Fruit fly (Drosophila melanogaster): ENCODE results near the gene Spg7.
A peak's percentile ranks its signal among the peaks of the same experiment; 100 is the strongest.

Gene Spg7

dm6 chrX:2743601-2744000, 45.6 kb upstream of the Spg7 start (continued):
- TF ChIP-seq prd (optimal IDR thresholded peaks at IDR 0.05) (no peak), prd (GFP tag; IDR thresholded peaks at IDR 0.05) (no peak), pho (GFP tag; optimal IDR thresholded peaks at IDR 0.05) (no peak), GATAe (GFP tag; conservative IDR thresholded peaks at IDR 0.05) (peak; percentile 8; the same call in 1 of the 2 replicates), bowl (GFP tag; IDR thresholded peaks at IDR 0.05) (no peak), ind (GFP tag; optimal IDR thresholded peaks at IDR 0.05) (no peak), cato (GFP tag; optimal IDR thresholded peaks at IDR 0.05; ENCODE audit: borderline replicate concordance) (no peak), corto (GFP tag; optimal IDR thresholded peaks at IDR 0.05) (no peak), HLH4C (GFP tag; IDR thresholded peaks at IDR 0.05; ENCODE audit: partially characterized antibody) (no peak)

dm6 chrX:2743020-2743419, 45.0 kb upstream of the Spg7 start:
- TF ChIP-seq zf30C (GFP tag; optimal IDR thresholded peaks at IDR 0.05) (no peak), CG9609 (GFP tag; optimal IDR thresholded peaks at IDR 0.05) (peak; percentile 80), stwl (tag; optimal IDR thresholded peaks at IDR 0.05) (no peak), CkIIα-i1 (GFP tag; IDR thresholded peaks at IDR 0.05) (peak; percentile 56; the same call in 1 of the 2 replicates), unpg (GFP tag; optimal IDR thresholded peaks at IDR 0.05) (peak; percentile 80), CG17361 (GFP tag; IDR thresholded peaks at IDR 0.05) (peak; percentile 60; the same call in 2 of the 3 replicates), trem (tag; optimal IDR thresholded peaks at IDR 0.05) (no peak), CG13775 (GFP tag; optimal IDR thresholded peaks at IDR 0.05) (peak; percentile 65), HLH54F (GFP tag; optimal IDR thresholded peaks at IDR 0.05) (peak; percentile 83), Poxn (GFP tag; IDR thresholded peaks at IDR 0.05) (peak; percentile 72; the same call in 1 of the 2 replicates), CG10543 (GFP tag; optimal IDR thresholded peaks at IDR 0.05) (peak; percentile 50), H2.0 (GFP tag; IDR thresholded peaks at IDR 0.05) (peak; percentile 86), nom (GFP tag; optimal IDR thresholded peaks at IDR 0.05) (no peak), hb (GFP tag; IDR thresholded peaks at IDR 0.05; ENCODE audit: partially characterized antibody) (0 out of 3 replicates have a peak, but pooled peaks have one; percentile 24), Ravus (GFP tag; IDR thresholded peaks at IDR 0.05) (peak; percentile 81), Abd-B (GFP tag; optimal IDR thresholded peaks at IDR 0.05) (peak; percentile 69), fd102C (GFP tag; optimal IDR thresholded peaks at IDR 0.05) (no peak), fu2 (GFP tag; optimal IDR thresholded peaks at IDR 0.05) (peak; percentile 79), gem (tag; optimal IDR thresholded peaks at IDR 0.05) (peak; percentile 84), CG12391 (tag; optimal IDR thresholded peaks at IDR 0.05) (peak; percentile 64), CG11560 (tag; IDR thresholded peaks at IDR 0.05) (peak; percentile 75), B-H1 (GFP tag; IDR thresholded peaks at IDR 0.05) (peak; percentile 83), Lhr (GFP tag; optimal IDR thresholded peaks at IDR 0.05) (no peak), cwo (GFP tag; optimal IDR thresholded peaks at IDR 0.05) (peak; percentile 87), E2f1 (GFP tag; IDR thresholded peaks at IDR 0.05) (peak; percentile 85), emc (GFP tag; optimal IDR thresholded peaks at IDR 0.05) (peak; percentile 61), Hr78 (GFP tag; optimal IDR thresholded peaks at IDR 0.05) (no peak), Drgx (GFP tag; IDR thresholded peaks at IDR 0.05) (peak; percentile 64), CG7963 (GFP tag; IDR thresholded peaks at IDR 0.05; ENCODE audit: partially characterized antibody) (no peak), CG7357 (GFP tag; IDR thresholded peaks at IDR 0.05) (peak; percentile 75), mam (GFP tag; optimal IDR thresholded peaks at IDR 0.05) (peak; percentile 88), ttk (GFP tag; IDR thresholded peaks at IDR 0.05) (peak; percentile 74), CG5245 (GFP tag; optimal IDR thresholded peaks at IDR 0.05) (peak; percentile 53), CG10267 (tag; optimal IDR thresholded peaks at IDR 0.05) (peak; percentile 5), corto (GFP tag; optimal IDR thresholded peaks at IDR 0.05) (no peak), CG8089 (GFP tag; optimal IDR thresholded peaks at IDR 0.05) (peak; percentile 54), Rfx (GFP tag; IDR thresholded peaks at IDR 0.05) (peak; percentile 95), maf-S (GFP tag; optimal IDR thresholded peaks at IDR 0.05) (peak; percentile 78), Hsf (GFP tag; optimal IDR thresholded peaks at IDR 0.05) (peak; percentile 76), CG2116 (GFP tag; optimal IDR thresholded peaks at IDR 0.05) (no peak), YL-1 (GFP tag; optimal IDR thresholded peaks at IDR 0.05) (no peak)

All from whole organism, embryonic.